Worm (Caenorhabditis elegans) whole organism, early embryonic: ENCODE results near the gene nspe-2.

Experiments
- B0310.2 ChIP-seq: sonication (generic microtip); optimal IDR thresholded peaks from 2 replicates; lab custom pipeline; 2016; ENCODE audit warnings: mild to moderate bottlenecking, missing genetic modification characterization, missing compliant biosample characterization
- F13C5.2 ChIP-seq: sonication (generic microtip); optimal IDR thresholded peaks from 2 replicates; lab custom pipeline; 2017; ENCODE audit warnings: mild to moderate bottlenecking, missing genetic modification characterization, inconsistent platforms, missing compliant biosample characterization
- aly-1 ChIP-seq: sonication (generic microtip); optimal IDR thresholded peaks from 2 replicates; lab custom pipeline; 2016; ENCODE audit warnings: missing genetic modification characterization, missing compliant biosample characterization
- ama-1 ChIP-seq: fragments of 150-350 bp; optimal IDR thresholded peaks from 2 replicates; lab custom pipeline; 2014
- ceh-13 ChIP-seq: fragments of 200-800 bp; sonication (Bioruptor generic); optimal IDR thresholded peaks from 2 replicates; lab custom pipeline; 2018; ENCODE audit warnings: mild to moderate bottlenecking, missing genetic modification characterization, missing compliant biosample characterization
- ceh-36 ChIP-seq: sonication (generic microtip); optimal IDR thresholded peaks from 2 replicates; lab custom pipeline; 2016; ENCODE audit warnings: missing genetic modification characterization, inconsistent platforms, missing compliant biosample characterization
- ets-7 ChIP-seq: sonication (generic microtip); optimal IDR thresholded peaks from 2 replicates; lab custom pipeline; 2016; ENCODE audit warnings: missing genotype, missing genetic modification characterization, missing compliant biosample characterization
- flt-1 ChIP-seq: fragments of 200-800 bp; sonication (Bioruptor generic); IDR thresholded peaks from 2 replicates; pipeline ENCODE4 v1.3.6; 2022; ENCODE audit warnings: missing genetic modification characterization, missing compliant biosample characterization
- hmbx-1 ChIP-seq: sonication (generic microtip); optimal IDR thresholded peaks from 2 replicates; lab custom pipeline; 2016; ENCODE audit warnings: mild to moderate bottlenecking, missing genetic modification characterization, missing compliant biosample characterization
- hmg-4 ChIP-seq: fragments of 200-800 bp; sonication (Bioruptor generic); optimal IDR thresholded peaks from 2 replicates; lab custom pipeline; 2018; ENCODE audit warnings: mild to moderate bottlenecking, missing genetic modification characterization, missing compliant biosample characterization
- hnd-1 ChIP-seq: sonication (generic microtip); optimal IDR thresholded peaks from 2 replicates; lab custom pipeline; 2016; ENCODE audit warnings: missing genetic modification characterization, missing compliant biosample characterization
- pes-1 ChIP-seq: fragments of 200-800 bp; sonication (Bioruptor generic); IDR thresholded peaks from 2 replicates; pipeline ENCODE4 v1.3.6; 2022; ENCODE audit warnings: missing genetic modification reagents, missing genetic modification characterization, missing compliant biosample characterization
- scrt-1 ChIP-seq: fragments of 200-800 bp; sonication (Bioruptor generic); IDR thresholded peaks from 2 replicates; pipeline ENCODE4 v1.3.6; 2022; ENCODE audit warnings: missing genetic modification characterization, missing compliant biosample characterization
- sea-1 ChIP-seq: fragments of 200-800 bp; sonication (Bioruptor generic); conservative IDR thresholded peaks from 2 replicates; pipeline ENCODE4 v1.3.6; 2022; ENCODE audit warnings: missing genetic modification characterization, missing compliant biosample characterization
- tbx-11 ChIP-seq: fragments of 200-800 bp; sonication (Bioruptor generic); IDR thresholded peaks from 2 replicates; pipeline ENCODE4 v1.3.6; 2022; ENCODE audit warnings: missing genetic modification characterization, missing compliant biosample characterization
- tbx-37 ChIP-seq: fragments of 200-800 bp; sonication (Bioruptor generic); conservative IDR thresholded peaks from 2 replicates; pipeline ENCODE4 v1.3.6; 2022; ENCODE audit warnings: missing genetic modification reagents, missing genetic modification characterization, missing compliant biosample characterization
- tra-4 ChIP-seq: sonication (generic microtip); optimal IDR thresholded peaks from 2 replicates; lab custom pipeline; 2017; ENCODE audit warnings: missing genetic modification characterization, missing compliant biosample characterization

Gene nspe-2

DNA sequence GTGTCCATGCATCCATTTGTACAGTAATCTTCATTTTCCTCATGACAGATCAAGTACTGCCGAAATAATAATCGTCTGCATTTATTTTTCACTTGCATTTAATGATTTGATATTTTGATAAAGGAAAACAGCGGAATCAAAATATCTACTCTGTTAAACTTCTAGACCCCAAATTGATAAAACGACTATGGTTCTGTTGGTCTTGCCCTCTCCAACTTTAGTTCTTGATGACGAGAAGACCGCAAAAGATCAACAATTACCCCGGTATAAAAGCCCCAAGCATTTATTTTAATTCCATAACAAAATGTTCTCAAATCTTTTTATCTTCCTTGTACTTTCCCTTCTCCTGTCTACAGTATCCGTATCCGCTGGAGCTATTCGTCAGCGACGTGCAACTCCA is 10.5 kb downstream of the nspe-2 start, which contains the start of gene Y38E10A.9:
TSS of gene Y38E10A.9 (plus strand) at position 301 of the 400 bp plus-strand sequence.
- TF ChIP-seq hnd-1 = no peak
- no peak for TF ChIP-seq scrt-1 (GFP tag; lab: Robert Waterston, UW)
- TF ChIP-seq ceh-36 (tag; lab: Kevin White, UChicago) = no peak
- no peak for TF ChIP-seq aly-1 (tag; lab: Kevin White, UChicago)
- TF ChIP-seq tra-4 = no peak
- no peak for TF ChIP-seq B0310.2
- no peak for TF ChIP-seq flt-1 (GFP tag; lab: Robert Waterston, UW)
- no peak for TF ChIP-seq hmg-4 (GFP tag; lab: Kevin White, UChicago)
- no peak for TF ChIP-seq ama-1 (lab: Kevin White, UChicago)
- no peak for TF ChIP-seq tbx-11
- TF ChIP-seq pes-1 = no peak
- TF ChIP-seq F13C5.2 (tag; lab: Kevin White, UChicago) = no peak
- TF ChIP-seq ceh-13 (GFP tag; lab: Kevin White, UChicago) = no peak

DNA sequence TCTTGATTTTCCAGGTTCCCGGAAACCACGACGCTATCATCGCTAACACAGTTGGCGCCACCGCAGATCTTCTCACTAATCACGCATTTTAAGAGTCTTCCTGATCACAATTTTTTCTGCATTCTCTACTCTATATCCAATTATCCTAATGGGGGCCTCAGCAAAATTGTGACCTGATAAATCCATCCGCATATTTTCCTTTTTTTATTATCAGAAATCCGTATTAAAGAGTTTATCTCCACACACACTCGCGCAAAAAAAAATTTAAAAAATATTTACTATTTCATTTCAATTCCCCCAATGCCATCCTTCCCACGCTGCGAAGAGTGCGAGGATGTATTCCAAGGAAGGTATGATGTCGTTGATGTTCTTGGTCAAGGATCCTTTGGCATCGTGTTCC is 12.3 kb downstream of the nspe-2 start, which contains the start of gene Y38E10A.8:
TSS of gene Y38E10A.8 (plus strand) at position 301 of the 400 bp plus-strand sequence.
- TF ChIP-seq ceh-13 (GFP tag; lab: Kevin White, UChicago) (no peak), pes-1 (no peak), ama-1 (lab: Kevin White, UChicago) (no peak), scrt-1 (GFP tag; lab: Robert Waterston, UW) (no peak), hmg-4 (GFP tag; lab: Kevin White, UChicago) (no peak), tra-4 (no peak), ets-7 (tag; lab: Kevin White, UChicago) (no peak), aly-1 (tag; lab: Kevin White, UChicago) (no peak), sea-1 (GFP tag; lab: Robert Waterston, UW) (no peak)

DNA sequence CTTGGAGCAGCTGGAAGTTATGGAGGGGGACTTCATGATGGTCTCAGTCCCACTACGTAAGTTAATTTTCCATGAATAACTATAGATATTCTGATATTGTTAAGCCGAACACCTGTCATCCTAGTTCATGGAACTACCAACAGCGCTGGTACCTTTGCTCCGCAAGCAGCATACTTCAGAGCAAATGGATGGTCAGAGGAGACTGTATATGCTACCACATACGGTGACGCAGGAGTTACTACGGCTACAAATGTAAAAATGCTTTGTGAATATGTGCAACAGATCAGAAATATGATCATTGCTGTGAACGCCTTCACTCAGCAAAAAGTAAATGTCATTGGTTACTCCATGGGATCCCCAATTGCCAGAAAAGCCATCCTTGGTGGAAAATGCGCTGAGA is 13.1 kb downstream of the nspe-2 start:
- TF ChIP-seq B0310.2 = no peak
- TF ChIP-seq ceh-13 (GFP tag; lab: Kevin White, UChicago) = no peak
- TF ChIP-seq F13C5.2 (tag; lab: Kevin White, UChicago) = no peak
- TF ChIP-seq scrt-1 (GFP tag; lab: Robert Waterston, UW) = no peak
- no peak for TF ChIP-seq sea-1 (GFP tag; lab: Robert Waterston, UW)

DNA sequence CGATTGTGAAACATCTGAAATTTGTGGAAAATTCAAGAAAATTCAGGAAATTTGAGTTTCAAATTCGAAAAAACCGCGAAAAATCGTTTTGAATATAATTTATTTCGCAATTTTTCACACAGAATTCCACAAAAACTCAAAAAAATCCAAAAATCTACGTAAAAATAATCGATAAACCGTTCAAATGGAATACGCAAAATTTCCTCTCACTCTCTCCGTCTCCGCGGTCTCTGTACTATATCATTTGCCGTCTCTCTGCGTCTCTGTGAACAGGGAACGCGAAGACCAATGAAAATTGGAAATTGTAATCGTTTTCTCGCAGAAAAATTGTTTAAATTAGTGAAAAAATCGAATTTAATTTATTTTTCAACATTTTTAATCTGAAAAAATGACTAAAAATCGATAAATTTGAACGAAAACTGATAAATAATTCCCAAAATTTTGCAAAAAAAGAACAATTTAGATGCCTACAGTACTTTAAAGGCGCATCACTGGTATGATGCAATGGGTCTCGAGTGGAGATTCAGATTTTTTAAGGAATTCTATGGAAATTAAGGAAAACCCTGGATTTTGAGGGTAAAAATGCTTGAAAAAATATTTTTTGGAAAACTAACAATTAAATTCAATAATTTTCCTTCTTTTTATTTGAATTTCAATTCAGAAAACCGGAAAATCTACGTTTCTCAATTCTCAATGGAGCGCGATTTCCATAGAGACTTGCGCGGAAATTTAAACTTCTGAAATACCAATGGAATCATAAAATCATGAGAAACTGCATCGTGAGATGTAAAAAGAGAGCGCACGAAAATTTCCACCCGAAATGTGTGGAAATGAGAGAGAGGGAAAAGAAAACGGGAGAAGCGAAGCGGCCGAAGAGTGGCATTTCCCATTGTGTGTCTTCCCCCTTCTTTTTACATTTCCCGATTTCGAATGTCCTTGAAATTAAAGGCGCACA is 15.2 kb downstream of the nspe-2 start, which contains the start of the genes ceh-100 and lips-15:
TSS of gene ceh-100 (minus strand) at position 14 of the 955 bp plus-strand sequence.
TSS of gene lips-15 (plus strand) at position 720 of the 955 bp plus-strand sequence.
- TF ChIP-seq F13C5.2 (tag; lab: Kevin White, UChicago) = no peak
- no peak for TF ChIP-seq pes-1
- no peak for TF ChIP-seq flt-1 (GFP tag; lab: Robert Waterston, UW)
- TF ChIP-seq ceh-13 (GFP tag; lab: Kevin White, UChicago) = no peak
- TF ChIP-seq scrt-1 (GFP tag; lab: Robert Waterston, UW) = no peak
- TF ChIP-seq sea-1 (GFP tag; lab: Robert Waterston, UW) = no peak
- no peak for TF ChIP-seq hmg-4 (GFP tag; lab: Kevin White, UChicago)
- no peak for TF ChIP-seq tra-4
- no peak for TF ChIP-seq ama-1 (lab: Kevin White, UChicago)
- no peak for TF ChIP-seq ets-7 (tag; lab: Kevin White, UChicago)

DNA sequence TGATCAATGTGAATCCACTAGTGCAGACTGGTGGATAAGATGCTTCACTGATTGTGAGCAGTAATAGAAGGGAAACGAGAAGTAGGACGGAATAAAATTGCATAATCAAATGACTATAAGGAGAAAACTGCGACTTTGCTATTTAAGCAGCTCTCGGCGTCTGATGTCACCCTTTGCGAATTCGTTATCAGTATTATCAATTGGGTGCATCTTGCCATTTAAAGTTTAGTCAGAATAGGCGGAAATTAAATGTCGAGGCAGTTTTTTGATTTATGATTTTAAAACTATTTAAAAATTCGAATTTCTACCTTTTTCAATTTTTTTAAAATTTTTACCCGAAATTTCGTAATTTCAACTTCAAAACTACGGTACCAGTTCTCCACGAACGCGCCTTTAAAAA is 38.2 kb downstream of the nspe-2 start, which contains the start of gene clec-4:
TSS of gene clec-4 (minus strand) at position 162 of the 400 bp plus-strand sequence.
- TF ChIP-seq flt-1 (GFP tag; lab: Robert Waterston, UW) = no peak
- TF ChIP-seq tra-4 = no peak
- no peak for TF ChIP-seq hmg-4 (GFP tag; lab: Kevin White, UChicago)
- no peak for TF ChIP-seq ets-7 (tag; lab: Kevin White, UChicago)
- no peak for TF ChIP-seq sea-1 (GFP tag; lab: Robert Waterston, UW)
- no peak for TF ChIP-seq tbx-37 (GFP tag; lab: Robert Waterston, UW)
- no peak for TF ChIP-seq B0310.2
- TF ChIP-seq ceh-36 (tag; lab: Kevin White, UChicago) = no peak
- TF ChIP-seq aly-1 (tag; lab: Kevin White, UChicago) = no peak
- TF ChIP-seq F13C5.2 (tag; lab: Kevin White, UChicago) = no peak
- no peak for TF ChIP-seq tbx-11
- TF ChIP-seq pes-1 = no peak
- no peak for TF ChIP-seq ceh-13 (GFP tag; lab: Kevin White, UChicago)
- no peak for TF ChIP-seq hmbx-1

DNA sequence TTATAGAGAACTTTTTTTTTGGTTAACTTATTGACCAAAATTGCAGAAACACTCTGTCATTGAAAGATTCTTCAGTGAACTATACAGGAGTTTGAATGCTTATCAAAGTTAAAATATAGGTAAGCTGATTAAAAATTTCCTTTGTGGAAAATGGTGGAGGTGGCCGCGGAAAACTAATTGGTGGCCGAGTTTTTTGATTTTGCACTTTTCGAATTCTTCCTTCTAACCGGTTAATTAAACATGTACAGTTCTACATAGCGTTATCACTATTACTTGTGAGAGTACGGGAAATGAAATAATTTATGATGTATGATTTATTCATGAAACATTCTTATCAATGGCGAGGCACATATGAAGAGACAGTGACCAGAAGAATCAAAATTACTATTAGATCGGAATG is 41.4 kb downstream of the nspe-2 start, which contains the start of gene clec-8:
TSS of gene clec-8 (minus strand) at position 308 of the 400 bp plus-strand sequence.
- TF ChIP-seq tbx-11 (no peak), ceh-13 (GFP tag; lab: Kevin White, UChicago) (no peak), ets-7 (tag; lab: Kevin White, UChicago) (no peak), hmg-4 (GFP tag; lab: Kevin White, UChicago) (no peak), scrt-1 (GFP tag; lab: Robert Waterston, UW) (no peak)

DNA sequence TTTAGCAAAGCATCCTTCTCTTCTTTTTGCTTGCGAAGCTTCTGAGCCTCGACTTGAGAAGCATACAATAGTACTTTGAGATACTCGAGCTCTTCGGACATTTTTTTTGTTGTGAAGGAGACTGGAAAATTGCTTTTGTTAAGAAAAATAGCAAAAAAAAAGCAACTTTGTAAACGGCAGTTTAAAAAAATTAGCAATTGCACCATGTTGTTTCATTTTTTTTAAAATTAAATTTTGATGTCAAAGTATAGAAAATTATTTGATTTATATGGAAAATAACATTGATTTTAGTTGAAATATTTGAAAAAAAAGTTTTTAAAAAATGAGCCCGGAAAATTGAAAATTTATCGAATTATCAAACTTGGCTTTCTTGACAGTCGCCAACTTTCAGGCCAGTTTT is 44.5 kb downstream of the nspe-2 start, which contains the start of gene Y38E10A.3:
TSS of gene Y38E10A.3 (minus strand) at position 101 of the 400 bp plus-strand sequence.
- TF ChIP-seq hmbx-1 = no peak
- no peak for TF ChIP-seq pes-1
- no peak for TF ChIP-seq hmg-4 (GFP tag; lab: Kevin White, UChicago)
- TF ChIP-seq F13C5.2 (tag; lab: Kevin White, UChicago) = no peak
- no peak for TF ChIP-seq tra-4
- TF ChIP-seq aly-1 (tag; lab: Kevin White, UChicago) = no peak
- TF ChIP-seq tbx-11 = no peak
- no peak for TF ChIP-seq ceh-13 (GFP tag; lab: Kevin White, UChicago)
